Fruit fly (Drosophila melanogaster): ENCODE measurements around the gene CG9953.

CG9953 gene

dm6 chr3L:7008351-7008750, 38.9 kb downstream of the CG9953 start (continued):
- TF ChIP-seq gcm (GFP tag; optimal IDR thresholded peaks at IDR 0.05), result peak; percentile 79
- TF ChIP-seq CG8388 (GFP tag; optimal IDR thresholded peaks at IDR 0.05), result peak; percentile 81
- peak; percentile 87 for TF ChIP-seq CG10209 (GFP tag; optimal IDR thresholded peaks at IDR 0.05)
- TF ChIP-seq Antp (GFP tag; optimal IDR thresholded peaks at IDR 0.05), result no peak
- no peak for TF ChIP-seq sr (GFP tag; IDR thresholded peaks at IDR 0.05)
- TF ChIP-seq Lhr (GFP tag; optimal IDR thresholded peaks at IDR 0.05), result peak; percentile 62
- TF ChIP-seq Mad (GFP tag; optimal IDR thresholded peaks at IDR 0.05), result peak; percentile 52
- peak; percentile 78 for TF ChIP-seq CG6813 (GFP tag; optimal IDR thresholded peaks at IDR 0.05)
- TF ChIP-seq exex (tag; optimal IDR thresholded peaks at IDR 0.05), result peak; percentile 42
- no peak; the same call in 1 of the 2 replicates for TF ChIP-seq CG31224 (GFP tag; IDR thresholded peaks at IDR 0.05)
- TF ChIP-seq H2.0 (GFP tag; IDR thresholded peaks at IDR 0.05), result peak; percentile 56; the same call in 1 of the 2 replicates
- TF ChIP-seq hb (GFP tag; IDR thresholded peaks at IDR 0.05; ENCODE audit: partially characterized antibody), result no peak
- peak; percentile 80 for TF ChIP-seq Xbp1 (GFP tag; optimal IDR thresholded peaks at IDR 0.05)
- TF ChIP-seq mld (GFP tag; IDR thresholded peaks at IDR 0.05; ENCODE audit: partially characterized antibody), result no peak
- TF ChIP-seq Ets97D (GFP tag; optimal IDR thresholded peaks at IDR 0.05), result no peak
- TF ChIP-seq otp (GFP tag; IDR thresholded peaks at IDR 0.05), result no peak
- TF ChIP-seq CG14710 (tag; optimal IDR thresholded peaks at IDR 0.05), result peak; percentile 89
- peak; percentile 69 for TF ChIP-seq Spps (tag; optimal IDR thresholded peaks at IDR 0.05)
- TF ChIP-seq crc (GFP tag; optimal IDR thresholded peaks at IDR 0.05), result no peak
- TF ChIP-seq unc-4 (GFP tag; IDR thresholded peaks at IDR 0.05; ENCODE audit: partially characterized antibody), result no peak
- peak; percentile 58 for TF ChIP-seq Max (GFP tag; optimal IDR thresholded peaks at IDR 0.05)
- TF ChIP-seq Atf6 (GFP tag; IDR thresholded peaks at IDR 0.05), result peak; percentile 70; the same call in 1 of the 2 replicates
- no peak for TF ChIP-seq dm (GFP tag; optimal IDR thresholded peaks at IDR 0.05)
- peak; percentile 75 for TF ChIP-seq tio (GFP tag; optimal IDR thresholded peaks at IDR 0.05)
- TF ChIP-seq nau (GFP tag; optimal IDR thresholded peaks at IDR 0.05), result peak; percentile 67
- TF ChIP-seq h (optimal IDR thresholded peaks at IDR 0.05), result no peak
- TF ChIP-seq slbo (GFP tag; IDR thresholded peaks at IDR 0.05), result peak; percentile 30
- TF ChIP-seq HmgD (GFP tag; optimal IDR thresholded peaks at IDR 0.05), result no peak
- peak; percentile 68 for TF ChIP-seq sd (tag; optimal IDR thresholded peaks at IDR 0.05)
- peak; percentile 83 for TF ChIP-seq CG4820 (GFP tag; optimal IDR thresholded peaks at IDR 0.05)
- no peak for TF ChIP-seq Dp (GFP tag; optimal IDR thresholded peaks at IDR 0.05)
- peak; percentile 85 for TF ChIP-seq CG2712 (tag; optimal IDR thresholded peaks at IDR 0.05)
- no peak for TF ChIP-seq CG18011 (GFP tag; optimal IDR thresholded peaks at IDR 0.05)
- peak; percentile 8 for TF ChIP-seq CG10565 (GFP tag; optimal IDR thresholded peaks at IDR 0.05)
- peak; percentile 33; the same call in 1 of the 2 replicates for TF ChIP-seq ro (GFP tag; IDR thresholded peaks at IDR 0.05)
- TF ChIP-seq vfl (GFP tag; optimal IDR thresholded peaks at IDR 0.05), result no peak
- TF ChIP-seq CG11456 (GFP tag; IDR thresholded peaks at IDR 0.05), result no peak
- TF ChIP-seq Hmr (GFP tag; optimal IDR thresholded peaks at IDR 0.05), result peak; percentile 66
- TF ChIP-seq gsb-n (tag; optimal IDR thresholded peaks at IDR 0.05), result peak; percentile 71
- TF ChIP-seq seq (GFP tag; IDR thresholded peaks at IDR 0.05), result peak; percentile 58; the same call in 1 of the 2 replicates
- peak; percentile 24 for TF ChIP-seq CG30431 (GFP tag; optimal IDR thresholded peaks at IDR 0.05)
- no peak for TF ChIP-seq CG1024 (GFP tag; IDR thresholded peaks at IDR 0.05)
- TF ChIP-seq bcd (GFP tag; optimal IDR thresholded peaks at IDR 0.05), result peak; percentile 84
- no peak for TF ChIP-seq CG14965 (GFP tag; optimal IDR thresholded peaks at IDR 0.05; ENCODE audit: borderline replicate concordance)
- no peak for TF ChIP-seq HLHmδ (GFP tag; optimal IDR thresholded peaks at IDR 0.05)
- peak; percentile 81 for TF ChIP-seq vvl (GFP tag; IDR thresholded peaks at IDR 0.05)
- TF ChIP-seq MTF-1 (GFP tag; optimal IDR thresholded peaks at IDR 0.05; ENCODE audit: borderline replicate concordance), result peak; percentile 15
- TF ChIP-seq zfh1 (GFP tag; IDR thresholded peaks at IDR 0.05), result peak; percentile 43; the same call in 2 of the 3 replicates
- peak; percentile 50 for TF ChIP-seq Atf-2 (GFP tag; optimal IDR thresholded peaks at IDR 0.05)
- TF ChIP-seq CG17829 (tag; optimal IDR thresholded peaks at IDR 0.05), result peak; percentile 65
- TF ChIP-seq Neu2 (GFP tag; optimal IDR thresholded peaks at IDR 0.05; ENCODE audit: borderline replicate concordance), result no peak

All from whole organism, embryonic.